Worm (Caenorhabditis elegans): ENCODE measurements around the gene T24H7.9.

Gene T24H7.9

DNA sequence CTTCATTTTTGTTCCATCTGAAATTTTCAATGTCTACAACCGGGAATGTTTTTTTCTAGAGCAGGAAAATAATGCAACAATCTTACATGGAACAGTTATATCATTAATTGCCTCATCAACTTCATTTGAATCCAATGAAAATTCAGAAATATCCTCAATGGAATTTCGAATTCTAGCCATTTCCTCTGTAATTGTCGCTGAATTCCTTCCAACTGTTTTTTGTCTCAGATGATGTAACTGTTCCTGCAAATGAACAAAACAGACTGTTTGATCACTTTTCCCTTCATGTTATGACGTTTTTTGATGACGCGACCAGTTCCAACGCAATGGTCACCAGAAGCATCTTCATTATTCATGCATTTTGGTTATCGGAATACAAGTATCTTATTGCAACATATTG lies 13.8 kb downstream of the T24H7.9 start:
- no peak for TF ChIP-seq lin-26 (GFP tag; IDR thresholded peaks at IDR 0.05)
- no peak for TF ChIP-seq mcd-1 (GFP tag; IDR thresholded peaks at IDR 0.05)
- TF ChIP-seq Y53F4B.3 (GFP tag; IDR thresholded peaks at IDR 0.05): no peak
- no peak for TF ChIP-seq nhr-179 (tag; optimal IDR thresholded peaks at IDR 0.05)
- TF ChIP-seq aptf-2 (GFP tag; conservative IDR thresholded peaks at IDR 0.05): no peak
- TF ChIP-seq somi-1 (GFP tag; optimal IDR thresholded peaks at IDR 0.05): no peak
- TF ChIP-seq gei-17 (GFP tag; optimal IDR thresholded peaks at IDR 0.05): no peak

DNA sequence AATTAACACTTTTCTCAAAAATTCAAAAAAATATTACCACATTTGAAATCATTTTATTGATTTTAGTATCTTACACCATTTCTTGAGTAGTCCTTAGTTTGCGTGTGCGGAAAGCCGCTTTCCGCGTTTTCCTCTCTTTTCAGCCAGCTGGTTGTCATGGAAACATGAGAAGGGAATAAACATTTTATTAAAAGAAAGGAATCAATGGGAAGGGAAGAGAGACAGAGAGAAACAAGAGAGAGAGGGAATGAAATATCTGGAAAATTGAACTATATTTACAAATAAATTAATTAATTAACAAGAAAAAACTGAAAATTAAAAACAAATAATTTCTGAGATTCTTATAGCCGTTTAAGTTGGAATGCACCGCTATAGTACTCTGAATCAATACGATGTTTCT lies 16.0 kb downstream of the T24H7.9 start, which contains the start of gene mks-2:
mks-2 (minus strand) TSS at position 101 of the 400 bp plus-strand sequence.
- TF ChIP-seq F37B4.10 (GFP tag; IDR thresholded peaks at IDR 0.05) (no peak), sea-2 (GFP tag; IDR thresholded peaks at IDR 0.05) (no peak), ccch-3 (GFP tag; optimal IDR thresholded peaks at IDR 0.05) (no peak), F49E8.2 (tag; optimal IDR thresholded peaks at IDR 0.05; ENCODE audit: insufficient read depth) (no peak), cebp-1 (GFP tag; IDR thresholded peaks at IDR 0.05) (no peak), cebp-1 (tag; optimal IDR thresholded peaks at IDR 0.05) (no peak), ekl-4 (GFP tag; IDR thresholded peaks at IDR 0.05) (no peak), bed-2 (GFP tag; IDR thresholded peaks at IDR 0.05) (no peak), C17E4.6 (GFP tag; IDR thresholded peaks at IDR 0.05) (no peak), Y53G8AR.9 (GFP tag; conservative IDR thresholded peaks at IDR 0.05) (no peak), tbp1 (GFP tag; optimal IDR thresholded peaks at IDR 0.05) (no peak)

DNA sequence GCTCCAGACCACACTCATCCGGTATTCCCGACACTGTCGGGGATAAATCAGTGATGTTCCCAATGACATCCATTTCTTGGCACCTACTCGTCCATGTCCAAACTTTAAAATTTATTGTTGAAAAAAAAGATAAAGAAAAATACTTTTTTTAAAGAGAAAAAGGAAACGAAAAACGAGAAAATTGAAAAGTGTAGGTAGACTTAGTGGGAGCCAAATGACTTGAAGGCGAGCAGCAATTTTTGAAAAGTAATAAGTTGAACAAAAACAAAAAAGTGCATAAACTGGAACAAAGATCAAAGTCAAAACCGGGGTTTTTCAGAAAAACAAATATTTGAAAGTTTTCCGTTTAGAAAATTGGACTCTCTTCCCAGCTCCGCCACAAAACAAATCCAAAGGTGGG lies 27.2 kb downstream of the T24H7.9 start, which contains the start of gene daf-37:
daf-37 (minus strand) TSS at position 101 of the 400 bp plus-strand sequence.
- TF ChIP-seq F52B5.7 (tag; optimal IDR thresholded peaks at IDR 0.05): no peak
- no peak for TF ChIP-seq him-1 (tag; optimal IDR thresholded peaks at IDR 0.05)
- no peak for TF ChIP-seq sea-2 (GFP tag; IDR thresholded peaks at IDR 0.05)
- no peak for TF ChIP-seq ztf-26 (tag; optimal IDR thresholded peaks at IDR 0.05)
- TF ChIP-seq D2030.7 (GFP tag; IDR thresholded peaks at IDR 0.05): no peak
- no peak for TF ChIP-seq hmg-1.2 (GFP tag; IDR thresholded peaks at IDR 0.05)
- no peak for TF ChIP-seq tlf-1 (GFP tag; optimal IDR thresholded peaks at IDR 0.05)
- TF ChIP-seq F57C9.4 (tag; optimal IDR thresholded peaks at IDR 0.05): no peak
- TF ChIP-seq dpff-1 (tag; optimal IDR thresholded peaks at IDR 0.05): no peak
- TF ChIP-seq egl-18 (GFP tag; IDR thresholded peaks at IDR 0.05): no peak
- TF ChIP-seq somi-1 (GFP tag; optimal IDR thresholded peaks at IDR 0.05): no peak
- TF ChIP-seq hsf-1 (GFP tag; IDR thresholded peaks at IDR 0.05): no peak
- TF ChIP-seq let-607 (tag; optimal IDR thresholded peaks at IDR 0.05): no peak
- TF ChIP-seq B0261.1 (tag; optimal IDR thresholded peaks at IDR 0.05): no peak
- TF ChIP-seq ztf-3 (GFP tag; optimal IDR thresholded peaks at IDR 0.05): no peak
- no peak for TF ChIP-seq attf-5 (GFP tag; optimal IDR thresholded peaks at IDR 0.05)
- no peak for TF ChIP-seq nfya-2 (GFP tag; IDR thresholded peaks at IDR 0.05)

DNA sequence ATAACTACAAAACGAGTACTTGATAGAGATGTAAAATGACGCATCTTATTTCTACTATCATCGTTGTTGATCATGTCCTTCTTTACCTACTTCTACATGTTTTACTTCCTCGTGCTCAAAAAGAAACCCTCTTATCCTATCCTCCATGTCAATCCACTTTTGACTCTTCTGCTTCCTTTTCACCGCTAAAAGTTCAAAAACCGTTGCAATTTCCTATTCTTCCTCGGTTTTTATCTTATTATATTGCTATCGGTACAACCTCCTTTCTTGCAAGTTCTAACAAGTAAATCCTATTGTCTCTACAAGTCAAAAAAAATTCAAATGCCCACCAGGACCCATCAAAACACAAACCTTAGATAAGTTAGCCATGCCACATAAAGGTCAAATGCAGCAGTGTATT lies 28.1 kb downstream of the T24H7.9 start:
- TF ChIP-seq pha-4 (tag; optimal IDR thresholded peaks at IDR 0.05) (no peak), let-607 (tag; optimal IDR thresholded peaks at IDR 0.05) (no peak), ceh-58 (GFP tag; IDR thresholded peaks at IDR 0.05) (no peak), rcor-1 (GFP tag; IDR thresholded peaks at IDR 0.05) (no peak), ztf-3 (GFP tag; optimal IDR thresholded peaks at IDR 0.05) (no peak), hlh-12 (tag; optimal IDR thresholded peaks at IDR 0.05) (no peak), ets-4 (GFP tag; optimal IDR thresholded peaks at IDR 0.05) (no peak), snpc-3.4 (tag; optimal IDR thresholded peaks at IDR 0.05) (no peak), nhr-179 (tag; optimal IDR thresholded peaks at IDR 0.05) (no peak), egl-44 (GFP tag; IDR thresholded peaks at IDR 0.05) (no peak), attf-3 (GFP tag; conservative IDR thresholded peaks at IDR 0.05) (no peak)
